Worm (Caenorhabditis elegans) whole organism, young adult: ENCODE measurements around the gene C34C12.6.
A peak's percentile ranks its signal among the peaks of the same experiment; 100 is the strongest.

Experiments
- B0019.2 ChIP-seq: fragments of 200-800 bp; sonication (Bioruptor generic); conservative IDR thresholded peaks from 2 replicates; pipeline ENCODE4 v1.3.6; 2022; ENCODE audit warnings: missing genetic modification reagents, missing genetic modification characterization, missing compliant biosample characterization
- B0261.1 ChIP-seq: sonication (generic microtip); optimal IDR thresholded peaks from 2 replicates; lab custom pipeline; 2016; ENCODE audit warnings: mild to moderate bottlenecking, missing genetic modification characterization, moderate library complexity, missing compliant biosample characterization
- F23B12.7 ChIP-seq: sonication (generic microtip); optimal IDR thresholded peaks from 2 replicates; lab custom pipeline; 2017; ENCODE audit warnings: missing genetic modification characterization, mild to moderate bottlenecking, missing compliant biosample characterization, antibody characterized with exemption, moderate library complexity; ENCODE audit not compliant: insufficient read depth
- F33H1.4 ChIP-seq: fragments of 200-800 bp; sonication (Bioruptor generic); IDR thresholded peaks from 2 replicates; pipeline ENCODE4 v1.3.6; 2022; ENCODE audit warnings: missing genetic modification reagents, missing genetic modification characterization, missing compliant biosample characterization
- F49E8.2 ChIP-seq: sonication (generic microtip); optimal IDR thresholded peaks from 3 replicates; lab custom pipeline; 2017; ENCODE audit warnings: missing genetic modification characterization, mild to moderate bottlenecking, missing compliant biosample characterization, antibody characterized with exemption, moderate library complexity; ENCODE audit not compliant: insufficient read depth
- F57C9.4 ChIP-seq: sonication (generic microtip); optimal IDR thresholded peaks from 2 replicates; lab custom pipeline; 2017; ENCODE audit warnings: mild to moderate bottlenecking, missing genetic modification characterization, missing compliant biosample characterization
- T07F8.4 ChIP-seq: sonication (generic microtip); optimal IDR thresholded peaks from 2 replicates; lab custom pipeline; 2016; ENCODE audit warnings: mild to moderate bottlenecking, missing genetic modification characterization, moderate library complexity, missing compliant biosample characterization
- Y53G8AR.9 ChIP-seq: fragments of 200-800 bp; sonication (Bioruptor generic); conservative IDR thresholded peaks from 2 replicates; pipeline ENCODE4 v1.3.6; 2022; ENCODE audit warnings: missing genetic modification reagents, missing genetic modification characterization, missing compliant biosample characterization
- Y56A3A.18 ChIP-seq: fragments of 200-800 bp; sonication (Bioruptor generic); IDR thresholded peaks from 2 replicates; pipeline ENCODE4 v1.3.6; 2022; ENCODE audit warnings: missing genetic modification reagents, missing genetic modification characterization, missing compliant biosample characterization
- Y67H2A.10 ChIP-seq: fragments of 200-800 bp; sonication (Bioruptor generic); conservative IDR thresholded peaks from 2 replicates; pipeline ENCODE4 v1.3.6; 2022; ENCODE audit warnings: missing genetic modification reagents, missing genetic modification characterization, missing compliant biosample characterization
- akir-1 ChIP-seq: fragments of 200-800 bp; sonication (Bioruptor generic); optimal IDR thresholded peaks from 2 replicates; lab custom pipeline; 2018; ENCODE audit warnings: mild to moderate bottlenecking, missing genetic modification characterization, moderate library complexity, missing compliant biosample characterization
- ama-1 ChIP-seq, 3 experiments: fragments of 150-350 bp in 1 of 3; sonication (generic microtip) in 2 of 3; optimal IDR thresholded peaks; 2 replicates each; lab custom pipeline; 2014 to 2018; ENCODE audit warnings: missing biosample characterization in 2 of 3, missing genetic modification characterization in 2 of 3, missing genetic modification reagents in 2 of 3
- aptf-3 ChIP-seq: fragments of 200-800 bp; sonication (Bioruptor generic); IDR thresholded peaks from 2 replicates; pipeline ENCODE4 v1.3.6; 2022; ENCODE audit warnings: missing genetic modification characterization, missing compliant biosample characterization
- attf-3 ChIP-seq: fragments of 200-800 bp; sonication (Bioruptor generic); conservative IDR thresholded peaks from 2 replicates; pipeline ENCODE4 v1.3.6; 2022; ENCODE audit warnings: missing genetic modification reagents, missing genetic modification characterization, missing compliant biosample characterization
- attf-5 ChIP-seq: fragments of 200-800 bp; sonication (Bioruptor generic); optimal IDR thresholded peaks from 2 replicates; lab custom pipeline; 2018; ENCODE audit warnings: mild to moderate bottlenecking, missing genetic modification characterization, missing compliant biosample characterization
- cebp-2 ChIP-seq: fragments of 200-800 bp; sonication (Bioruptor generic); IDR thresholded peaks from 2 replicates; pipeline ENCODE4 v1.3.6; 2022; ENCODE audit warnings: missing genetic modification characterization, missing compliant biosample characterization
- ceh-100 ChIP-seq: fragments of 200-800 bp; sonication (Bioruptor generic); IDR thresholded peaks from 2 replicates; pipeline ENCODE4 v1.3.6; 2022; ENCODE audit warnings: missing genetic modification reagents, missing genetic modification characterization, missing compliant biosample characterization
- ceh-27 ChIP-seq: fragments of 200-800 bp; sonication (Bioruptor generic); optimal IDR thresholded peaks from 2 replicates; lab custom pipeline; 2018; ENCODE audit warnings: mild to moderate bottlenecking, missing genetic modification characterization, moderate library complexity, missing compliant biosample characterization
- ceh-91 ChIP-seq: fragments of 200-800 bp; sonication (Bioruptor generic); IDR thresholded peaks from 2 replicates; pipeline ENCODE4 v1.3.6; 2022; ENCODE audit warnings: missing genetic modification reagents, missing genetic modification characterization, missing compliant biosample characterization
- dox-1 ChIP-seq: fragments of 200-800 bp; sonication (Bioruptor generic); IDR thresholded peaks from 2 replicates; pipeline ENCODE4 v1.3.6; 2022; ENCODE audit warnings: missing genetic modification reagents, missing genetic modification characterization, missing compliant biosample characterization
- dpff-1 ChIP-seq: sonication (generic microtip); optimal IDR thresholded peaks from 2 replicates; lab custom pipeline; 2017; ENCODE audit warnings: mild to moderate bottlenecking, missing genetic modification characterization, missing compliant biosample characterization
- efl-1 ChIP-seq: fragments of 150-350 bp; optimal IDR thresholded peaks from 2 replicates; lab custom pipeline; 2014; ENCODE audit warnings: missing biosample characterization, missing genetic modification reagents, missing genetic modification characterization
- egl-44 ChIP-seq: fragments of 200-800 bp; sonication (Bioruptor generic); IDR thresholded peaks from 2 replicates; pipeline ENCODE4 v1.3.6; 2022; ENCODE audit warnings: missing genetic modification reagents, missing genetic modification characterization, missing compliant biosample characterization
- ekl-4 ChIP-seq: fragments of 200-800 bp; sonication (Bioruptor generic); IDR thresholded peaks from 2 replicates; pipeline ENCODE4 v1.3.6; 2022; ENCODE audit warnings: missing genetic modification reagents, missing genetic modification characterization, missing compliant biosample characterization
- hmg-20 ChIP-seq: fragments of 200-800 bp; sonication (Bioruptor generic); IDR thresholded peaks from 2 replicates; pipeline ENCODE4 v1.3.6; 2022; ENCODE audit warnings: missing genetic modification reagents, missing genetic modification characterization, missing compliant biosample characterization
- hrde-1 ChIP-seq: sonication (generic microtip); optimal IDR thresholded peaks from 2 replicates; lab custom pipeline; 2016; ENCODE audit warnings: missing genetic modification characterization, mild to moderate bottlenecking, missing compliant biosample characterization, moderate library complexity, missing genotype, missing genetic modification reagents, borderline replicate concordance
- hsf-1 ChIP-seq: fragments of 200-800 bp; sonication (Bioruptor generic); IDR thresholded peaks from 2 replicates; pipeline ENCODE4 v1.3.6; 2022; ENCODE audit warnings: missing genetic modification reagents, missing genetic modification characterization, missing compliant biosample characterization
- lin-40 ChIP-seq: sonication (generic microtip); optimal IDR thresholded peaks from 2 replicates; lab custom pipeline; 2016; ENCODE audit warnings: missing genetic modification characterization, mild to moderate bottlenecking, missing compliant biosample characterization, missing genotype, missing genetic modification reagents
- lsl-1 ChIP-seq: fragments of 200-800 bp; sonication (Bioruptor generic); optimal IDR thresholded peaks from 2 replicates; lab custom pipeline; 2018; ENCODE audit warnings: mild to moderate bottlenecking, missing genetic modification characterization, moderate library complexity, missing compliant biosample characterization
- madf-6 ChIP-seq: fragments of 200-800 bp; sonication (Bioruptor generic); IDR thresholded peaks from 2 replicates; pipeline ENCODE4 v1.3.6; 2022; ENCODE audit warnings: missing genetic modification reagents, missing genetic modification characterization, missing compliant biosample characterization
- mel-28 ChIP-seq: sonication (generic microtip); optimal IDR thresholded peaks from 2 replicates; lab custom pipeline; 2016; ENCODE audit warnings: borderline replicate concordance, mild to moderate bottlenecking, missing genetic modification characterization, missing compliant biosample characterization
- nfyb-1 ChIP-seq: fragments of 200-800 bp; sonication (Bioruptor generic); IDR thresholded peaks from 2 replicates; pipeline ENCODE4 v1.3.6; 2022; ENCODE audit warnings: missing genetic modification reagents, missing genetic modification characterization, missing compliant biosample characterization
- rcor-1 ChIP-seq: fragments of 200-800 bp; sonication (Bioruptor generic); IDR thresholded peaks from 2 replicates; pipeline ENCODE4 v1.3.6; 2022; ENCODE audit warnings: missing genetic modification reagents, missing genetic modification characterization, missing compliant biosample characterization
- snpc-3.4 ChIP-seq: sonication (generic microtip); optimal IDR thresholded peaks from 2 replicates; lab custom pipeline; 2017; ENCODE audit warnings: missing genetic modification characterization, mild to moderate bottlenecking, missing compliant biosample characterization, antibody characterized with exemption, moderate library complexity, missing genotype, missing genetic modification reagents
- somi-1 ChIP-seq: fragments of 200-800 bp; sonication (Bioruptor generic); optimal IDR thresholded peaks from 2 replicates; lab custom pipeline; 2018; ENCODE audit warnings: mild to moderate bottlenecking, missing genetic modification characterization, missing compliant biosample characterization
- tbp1 ChIP-seq: fragments of 200-800 bp; sonication (Bioruptor generic); optimal IDR thresholded peaks from 2 replicates; lab custom pipeline; 2018; ENCODE audit warnings: mild to moderate bottlenecking, missing genetic modification characterization, missing compliant biosample characterization
- xnd-1 ChIP-seq: sonication (generic microtip); optimal IDR thresholded peaks from 2 replicates; lab custom pipeline; 2016; ENCODE audit warnings: missing genotype, missing genetic modification reagents, missing genetic modification characterization, missing compliant biosample characterization
- ztf-25 ChIP-seq: fragments of 200-800 bp; sonication (Bioruptor generic); IDR thresholded peaks from 2 replicates; pipeline ENCODE4 v1.3.6; 2022; ENCODE audit warnings: missing genetic modification reagents, missing genetic modification characterization, missing compliant biosample characterization

The C34C12.6 gene

DNA sequence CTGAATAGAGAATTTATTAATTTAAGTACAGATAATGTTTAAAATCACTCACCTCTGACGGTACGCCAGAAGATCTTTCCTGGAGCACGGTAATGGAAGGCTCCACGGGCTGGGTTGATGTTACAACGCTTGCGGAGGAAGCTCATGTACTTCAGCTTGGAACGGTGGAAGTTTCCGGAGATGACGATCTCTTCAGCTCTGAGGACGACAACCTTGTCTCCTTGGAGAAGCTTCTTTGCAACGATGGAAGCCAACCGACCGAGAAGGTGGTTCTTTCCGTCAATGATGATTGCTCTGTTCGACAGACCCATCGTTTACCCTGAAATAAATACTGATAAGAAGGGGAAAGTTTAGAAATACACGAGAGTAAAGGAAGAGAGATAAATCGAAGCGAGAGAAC, 20.9 kb downstream of the C34C12.6 start, which contains the start of gene rpl-16 (continued):
- TF ChIP-seq B0019.2 (GFP tag; lab: Robert Waterston, UW) (no peak), ama-1 (optimal IDR thresholded peaks at IDR 0.05; lab: Kevin White, UChicago) (no peak), ama-1 (GFP tag; optimal IDR thresholded peaks at IDR 0.05; lab: Kevin White, UChicago) (peak in 1 of 2 experiments; percentile 67), hmg-20 (GFP tag; lab: Robert Waterston, UW) (no peak), madf-6 (peak; percentile 53; the same call in 1 of the 2 replicates), Y53G8AR.9 (GFP tag; lab: Robert Waterston, UW) (peak; percentile 70), lin-40 (tag; lab: Kevin White, UChicago) (no peak), F33H1.4 (GFP tag; lab: Robert Waterston, UW) (peak; percentile 18; the same call in 1 of the 2 replicates), snpc-3.4 (tag; lab: Kevin White, UChicago) (peak; percentile 4), somi-1 (GFP tag; lab: Kevin White, UChicago) (no peak), tbp1 (GFP tag; lab: Kevin White, UChicago) (peak; percentile 9), hrde-1 (tag; lab: Kevin White, UChicago) (no peak), lsl-1 (no peak), F49E8.2 (tag; lab: Kevin White, UChicago) (peak; percentile 38), efl-1 (GFP tag; lab: Kevin White, UChicago) (no peak), F57C9.4 (tag; lab: Kevin White, UChicago) (no peak), egl-44 (GFP tag; lab: Robert Waterston, UW) (no peak), cebp-2 (GFP tag; lab: Robert Waterston, UW) (no peak), mel-28 (tag; lab: Kevin White, UChicago) (no peak), hsf-1 (peak; percentile 66; the same call in 1 of the 2 replicates), dpff-1 (tag; lab: Kevin White, UChicago) (no peak), ceh-27 (GFP tag; lab: Kevin White, UChicago) (no peak), attf-3 (GFP tag; lab: Robert Waterston, UW) (no peak), B0261.1 (tag; lab: Kevin White, UChicago) (no peak), ekl-4 (GFP tag; lab: Robert Waterston, UW) (peak; percentile 73), ceh-100 (GFP tag; lab: Robert Waterston, UW) (no peak), Y56A3A.18 (GFP tag; lab: Robert Waterston, UW) (0 out of 2 replicates have a peak, but pooled peaks have one; percentile 74), Y67H2A.10 (GFP tag; lab: Robert Waterston, UW) (no peak), aptf-3 (peak; percentile 60; the same call in 1 of the 2 replicates), F23B12.7 (tag; lab: Kevin White, UChicago) (no peak), ceh-91 (GFP tag; lab: Robert Waterston, UW) (no peak), T07F8.4 (tag; lab: Kevin White, UChicago) (no peak), ztf-25 (no peak), nfyb-1 (GFP tag; lab: Robert Waterston, UW) (peak; percentile 61; the same call in 1 of the 2 replicates), rcor-1 (GFP tag; lab: Robert Waterston, UW) (no peak), xnd-1 (no peak), dox-1 (GFP tag; lab: Robert Waterston, UW) (no peak), akir-1 (GFP tag; lab: Kevin White, UChicago) (no peak)

- peak; percentile 32; the same call in 1 of the 2 replicates for TF ChIP-seq egl-44 (GFP tag; lab: Robert Waterston, UW)
- no peak for TF ChIP-seq attf-5 (GFP tag; lab: Kevin White, UChicago)
Observed at ce11 chrIII:3504239-3504638, 21.8 kb downstream of the C34C12.6 start.
